Fruit fly (Drosophila melanogaster) whole organism, larva: ENCODE results near the gene CG9636.

Experiments
- noc ChIP-seq: fragments of 200-800 bp; sonication (Bioruptor generic); optimal IDR thresholded peaks from 3 replicates; lab custom pipeline; 2019; ENCODE audit warnings: missing biosample characterization, mild to moderate bottlenecking, missing genetic modification characterization, moderate library complexity

CG9636 gene

dm6 chr3R:8190866-8191265, 52.7 kb downstream of the CG9636 start:
- no peak for TF ChIP-seq noc (tag; lab: Kevin White, UChicago)
